Worm (Caenorhabditis elegans): Measurements from ENCODE around the gene F40G12.7.
"Not testable (repeated sequence)": the region's sequence is repeated elsewhere in the genome, so short reads cannot be mapped to it uniquely, and the experiment has no call there.

F40G12.7 gene

ce11 chrV:14274268-14274667 lies at the start of gene F40G12.7:
Gene F40G12.7 (plus strand): TSS chrV:14274568.
- not testable (repeated sequence) for TF ChIP-seq klf-2 (GFP tag; conservative IDR thresholded peaks at IDR 0.05); ztf-29 (GFP tag; IDR thresholded peaks at IDR 0.05); ztf-23 (GFP tag; IDR thresholded peaks at IDR 0.05)

ce11 chrV:14226373-14226772 lies 48.0 kb upstream of the F40G12.7 start, which contains the start of gene nep-21:
Gene nep-21 (minus strand): TSS chrV:14226473.
- TF ChIP-seq med-1 (GFP tag; optimal IDR thresholded peaks at IDR 0.05; ENCODE audit: insufficient read depth): no peak

- TF ChIP-seq med-1 (GFP tag; optimal IDR thresholded peaks at IDR 0.05; ENCODE audit: insufficient read depth): no peak
- 0 out of 2 replicates have a peak, but pooled peaks have one; percentile 8 for TF ChIP-seq ztf-23 (GFP tag; IDR thresholded peaks at IDR 0.05)
Observed at ce11 chrV:14230788-14231583, 43.4 kb upstream of the F40G12.7 start.

- no peak for TF ChIP-seq flt-1 (GFP tag; IDR thresholded peaks at IDR 0.05)
- no peak for TF ChIP-seq cog-1 (tag; optimal IDR thresholded peaks at IDR 0.05)
- no peak for TF ChIP-seq ztf-29 (GFP tag; IDR thresholded peaks at IDR 0.05)
- no peak for TF ChIP-seq med-1 (GFP tag; optimal IDR thresholded peaks at IDR 0.05; ENCODE audit: insufficient read depth)
- TF ChIP-seq ztf-23 (GFP tag; IDR thresholded peaks at IDR 0.05): no peak
- TF ChIP-seq tab-1 (GFP tag; IDR thresholded peaks at IDR 0.05): no peak
Observed at ce11 chrV:14231656-14232055, 42.7 kb upstream of the F40G12.7 start.

- TF ChIP-seq med-1 (GFP tag; optimal IDR thresholded peaks at IDR 0.05; ENCODE audit: insufficient read depth) (no peak), ref-1 (GFP tag; conservative IDR thresholded peaks at IDR 0.05) (no peak), ztf-23 (GFP tag; IDR thresholded peaks at IDR 0.05) (no peak), cog-1 (tag; optimal IDR thresholded peaks at IDR 0.05) (no peak), T22C8.4 (GFP tag; IDR thresholded peaks at IDR 0.05) (no peak), klf-2 (GFP tag; conservative IDR thresholded peaks at IDR 0.05) (no peak), ztf-29 (GFP tag; IDR thresholded peaks at IDR 0.05) (no peak), flt-1 (GFP tag; IDR thresholded peaks at IDR 0.05) (no peak), tab-1 (GFP tag; IDR thresholded peaks at IDR 0.05) (no peak)
Observed at ce11 chrV:14235942-14236341, 38.4 kb upstream of the F40G12.7 start, which contains the start of gene ent-3. Gene ent-3 (minus strand): TSS chrV:14236042.

- TF ChIP-seq tab-1 (GFP tag; IDR thresholded peaks at IDR 0.05) (peak; percentile 65; the same call in 1 of the 2 replicates), ztf-23 (GFP tag; IDR thresholded peaks at IDR 0.05) (peak; percentile 42; the same call in 1 of the 2 replicates), flt-1 (GFP tag; IDR thresholded peaks at IDR 0.05) (peak; percentile 70), T22C8.4 (GFP tag; IDR thresholded peaks at IDR 0.05) (peak; percentile 28; the same call in 1 of the 2 replicates)
Observed at ce11 chrV:14237447-14237846, 36.9 kb upstream of the F40G12.7 start.

- TF ChIP-seq klf-2 (GFP tag; conservative IDR thresholded peaks at IDR 0.05): no peak
- no peak for TF ChIP-seq ztf-29 (GFP tag; IDR thresholded peaks at IDR 0.05)
- no peak for TF ChIP-seq ref-1 (GFP tag; conservative IDR thresholded peaks at IDR 0.05)
- TF ChIP-seq cog-1 (tag; optimal IDR thresholded peaks at IDR 0.05): no peak
- TF ChIP-seq med-1 (GFP tag; optimal IDR thresholded peaks at IDR 0.05; ENCODE audit: insufficient read depth): no peak
- no peak for TF ChIP-seq flt-1 (GFP tag; IDR thresholded peaks at IDR 0.05)
- no peak for TF ChIP-seq ztf-23 (GFP tag; IDR thresholded peaks at IDR 0.05)
- no peak for TF ChIP-seq T22C8.4 (GFP tag; IDR thresholded peaks at IDR 0.05)
- TF ChIP-seq tab-1 (GFP tag; IDR thresholded peaks at IDR 0.05): no peak
Observed at ce11 chrV:14240694-14241201, 33.6 kb upstream of the F40G12.7 start, which contains the start of gene K02E11.10. Gene K02E11.10 (minus strand): TSS chrV:14241151.

- TF ChIP-seq tab-1 (GFP tag; IDR thresholded peaks at IDR 0.05) (no peak), klf-2 (GFP tag; conservative IDR thresholded peaks at IDR 0.05) (no peak), cog-1 (tag; optimal IDR thresholded peaks at IDR 0.05) (no peak), T22C8.4 (GFP tag; IDR thresholded peaks at IDR 0.05) (no peak), ztf-23 (GFP tag; IDR thresholded peaks at IDR 0.05) (no peak), flt-1 (GFP tag; IDR thresholded peaks at IDR 0.05) (no peak), med-1 (GFP tag; optimal IDR thresholded peaks at IDR 0.05; ENCODE audit: insufficient read depth) (no peak), ref-1 (GFP tag; conservative IDR thresholded peaks at IDR 0.05) (no peak), ztf-29 (GFP tag; IDR thresholded peaks at IDR 0.05) (no peak)
Observed at ce11 chrV:14243904-14244303, 30.5 kb upstream of the F40G12.7 start, which contains the start of gene sre-7. Gene sre-7 (plus strand): TSS chrV:14244204.

ce11 chrV:14246761-14247160 lies 27.6 kb upstream of the F40G12.7 start, which contains the start of gene K02E11.3:
Gene K02E11.3 (minus strand): TSS chrV:14246861.
- no peak for TF ChIP-seq klf-2 (GFP tag; conservative IDR thresholded peaks at IDR 0.05)
- no peak for TF ChIP-seq flt-1 (GFP tag; IDR thresholded peaks at IDR 0.05)
- no peak for TF ChIP-seq tab-1 (GFP tag; IDR thresholded peaks at IDR 0.05)
- no peak for TF ChIP-seq med-1 (GFP tag; optimal IDR thresholded peaks at IDR 0.05; ENCODE audit: insufficient read depth)
- no peak for TF ChIP-seq cog-1 (tag; optimal IDR thresholded peaks at IDR 0.05)
- no peak for TF ChIP-seq ztf-29 (GFP tag; IDR thresholded peaks at IDR 0.05)
- no peak for TF ChIP-seq T22C8.4 (GFP tag; IDR thresholded peaks at IDR 0.05)
- no peak for TF ChIP-seq ref-1 (GFP tag; conservative IDR thresholded peaks at IDR 0.05)

- TF ChIP-seq ref-1 (GFP tag; conservative IDR thresholded peaks at IDR 0.05): no peak
- TF ChIP-seq flt-1 (GFP tag; IDR thresholded peaks at IDR 0.05): no peak
- TF ChIP-seq tab-1 (GFP tag; IDR thresholded peaks at IDR 0.05): no peak
- TF ChIP-seq med-1 (GFP tag; optimal IDR thresholded peaks at IDR 0.05; ENCODE audit: insufficient read depth): no peak
- TF ChIP-seq T22C8.4 (GFP tag; IDR thresholded peaks at IDR 0.05): no peak
- TF ChIP-seq cog-1 (tag; optimal IDR thresholded peaks at IDR 0.05): no peak
Observed at ce11 chrV:14248025-14248424, 26.3 kb upstream of the F40G12.7 start, which contains the start of gene K02E11.4. Gene K02E11.4 (minus strand): TSS chrV:14248125.

Measured in whole organism, midembryonic.